Worm (Caenorhabditis elegans): ENCODE data around the gene D2023.1.

The D2023.1 gene

ce11 chrV:11773420-11773819, 15.9 kb upstream of the D2023.1 start, which contains the start of gene bus-18:
bus-18 (plus strand) TSS chrV:11773720.
- TF ChIP-seq C16A3.4 (tag; optimal IDR thresholded peaks at IDR 0.05) = no peak
- peak; percentile 42 for TF ChIP-seq blmp-1 (tag; optimal IDR thresholded peaks at IDR 0.05)
- TF ChIP-seq ets-5 (GFP tag; IDR thresholded peaks at IDR 0.05) = no peak
- TF ChIP-seq xbp-1 (tag; optimal IDR thresholded peaks at IDR 0.05) = peak; percentile 12

DNA sequence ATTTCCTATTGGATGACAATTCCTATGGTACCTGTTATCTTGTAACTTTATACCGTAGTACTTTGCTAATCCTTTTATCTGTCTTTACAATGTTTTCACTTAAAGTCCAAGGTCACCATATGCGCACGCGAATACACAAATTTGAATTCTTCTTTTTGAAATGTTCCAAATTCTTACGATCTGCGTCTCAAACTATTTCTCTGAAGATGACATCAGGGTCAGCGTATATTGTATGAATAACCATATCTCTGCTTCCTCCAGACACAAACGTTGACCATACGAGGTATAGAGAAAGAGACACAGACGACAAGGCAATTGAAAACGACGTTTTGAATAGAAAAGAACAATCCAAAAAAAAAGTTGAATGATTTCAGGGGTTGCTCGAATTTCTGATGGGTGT, 15.4 kb upstream of the D2023.1 start:
- TF ChIP-seq zag-1 (tag; optimal IDR thresholded peaks at IDR 0.05) (no peak), aly-2 (tag; optimal IDR thresholded peaks at IDR 0.05) (no peak), lsy-2 (tag; optimal IDR thresholded peaks at IDR 0.05) (peak in 1 of 2 experiments; percentile 40), C34B4.2 (tag; optimal IDR thresholded peaks at IDR 0.05) (no peak), nhr-85 (tag) (peak; percentile 68), nhr-12 (tag; optimal IDR thresholded peaks at IDR 0.05) (no peak), ceh-90 (tag; optimal IDR thresholded peaks at IDR 0.05) (no peak), blmp-1 (tag; optimal IDR thresholded peaks at IDR 0.05) (peak; percentile 54), mep-1 (tag; optimal IDR thresholded peaks at IDR 0.05) (peak; percentile 32), lin-14 (GFP tag; optimal IDR thresholded peaks at IDR 0.05) (peak; percentile 45), elt-3 (tag; optimal IDR thresholded peaks at IDR 0.05) (peak in 1 of 6 experiments; percentile 13)

DNA sequence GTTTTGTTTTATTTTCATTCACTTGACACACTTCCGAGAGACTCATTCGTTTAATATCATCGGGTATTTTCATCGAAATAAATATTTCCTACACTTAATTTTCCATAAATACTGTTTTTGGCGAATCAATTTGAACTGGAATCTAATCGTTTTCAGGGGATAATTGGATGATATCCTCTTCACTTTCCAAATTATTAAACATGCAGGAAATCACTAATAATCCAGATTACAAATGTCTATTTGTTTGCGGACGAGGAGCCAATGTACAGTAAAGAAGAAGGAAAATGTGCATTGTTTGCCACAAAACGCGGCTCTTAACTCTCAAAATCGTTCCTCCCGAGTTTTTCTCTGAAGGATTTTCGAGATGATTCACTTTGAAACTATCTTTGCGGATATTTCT, 12.8 kb upstream of the D2023.1 start, which contains the start of gene F55A11.6:
Gene F55A11.6, plus strand, starts transcription at position 301 of the 400 bp plus-strand sequence.
- TF ChIP-seq C04F5.9 (tag; optimal IDR thresholded peaks at IDR 0.05) (no peak), ceh-8 (GFP tag; optimal IDR thresholded peaks at IDR 0.05) (no peak), lin-39 (tag; optimal IDR thresholded peaks at IDR 0.05) (no peak), pqm-1 (tag; optimal IDR thresholded peaks at IDR 0.05) (no peak), skn-1 (tag; optimal IDR thresholded peaks at IDR 0.05) (no peak), ceh-63 (GFP tag; optimal IDR thresholded peaks at IDR 0.05) (no peak), nhr-84 (tag; optimal IDR thresholded peaks at IDR 0.05) (no peak), sox-4 (tag; optimal IDR thresholded peaks at IDR 0.05) (no peak), fkh-8 (tag; optimal IDR thresholded peaks at IDR 0.05) (no peak), xbp-1 (tag; optimal IDR thresholded peaks at IDR 0.05) (no peak), nhr-90 (tag; optimal IDR thresholded peaks at IDR 0.05; ENCODE audit: poor library complexity) (no peak), pag-3 (tag; optimal IDR thresholded peaks at IDR 0.05; ENCODE audit: borderline replicate concordance, insufficient read depth) (no peak), lin-35 (GFP tag; optimal IDR thresholded peaks at IDR 0.05) (no peak), unc-86 (tag; optimal IDR thresholded peaks at IDR 0.05) (no peak), vab-15 (tag; optimal IDR thresholded peaks at IDR 0.05) (no peak), elt-2 (tag; optimal IDR thresholded peaks at IDR 0.05) (no peak), efl-1 (optimal IDR thresholded peaks at IDR 0.05) (no peak), efl-1 (GFP tag; optimal IDR thresholded peaks at IDR 0.05 in 1 of 2) (no peak), ceh-82 (tag; optimal IDR thresholded peaks at IDR 0.05) (no peak)

ce11 chrV:11777846-11778245, 11.5 kb upstream of the D2023.1 start:
- TF ChIP-seq nhr-12 (tag; optimal IDR thresholded peaks at IDR 0.05) = no peak
- peak; percentile 77 for TF ChIP-seq nhr-85 (tag)
- peak in 1 of 2 experiments; percentile 37 for TF ChIP-seq lsy-2 (tag; optimal IDR thresholded peaks at IDR 0.05)
- TF ChIP-seq dsc-1 (tag; optimal IDR thresholded peaks at IDR 0.05) = no peak
- TF ChIP-seq grh-1 (GFP tag; IDR thresholded peaks at IDR 0.05) = no peak
- peak; percentile 20 for TF ChIP-seq mep-1 (tag; optimal IDR thresholded peaks at IDR 0.05)
- peak; percentile 69 for TF ChIP-seq blmp-1 (tag; optimal IDR thresholded peaks at IDR 0.05)
- no peak for TF ChIP-seq mef-2 (tag; optimal IDR thresholded peaks at IDR 0.05)
- peak in 5 of 6 experiments; percentile 5 to 57 (median 11) for TF ChIP-seq elt-3 (tag; optimal IDR thresholded peaks at IDR 0.05)
- peak in 1 of 2 experiments; percentile 18 for TF ChIP-seq lin-35 (GFP tag; optimal IDR thresholded peaks at IDR 0.05)
- TF ChIP-seq lin-15B (tag; optimal IDR thresholded peaks at IDR 0.05) = no peak
- TF ChIP-seq efl-1 (optimal IDR thresholded peaks at IDR 0.05) = no peak
- no peak for TF ChIP-seq efl-1 (GFP tag; optimal IDR thresholded peaks at IDR 0.05 in 1 of 2)
- TF ChIP-seq pag-3 (tag; optimal IDR thresholded peaks at IDR 0.05; ENCODE audit: borderline replicate concordance, insufficient read depth) = peak; percentile 92
- TF ChIP-seq nhr-19 (GFP tag; conservative IDR thresholded peaks at IDR 0.05) = 0 out of 2 replicates have a peak, but pooled peaks have one; percentile 12
- peak; percentile 45 for TF ChIP-seq snu-23 (GFP tag; optimal IDR thresholded peaks at IDR 0.05)
- TF ChIP-seq nhr-71 (tag; optimal IDR thresholded peaks at IDR 0.05) = peak; percentile 48
- no peak for TF ChIP-seq zip-4 (GFP tag; optimal IDR thresholded peaks at IDR 0.05)
- peak; percentile 81 for TF ChIP-seq lin-14 (GFP tag; optimal IDR thresholded peaks at IDR 0.05)
- TF ChIP-seq nhr-20 (tag; optimal IDR thresholded peaks at IDR 0.05) = peak; percentile 54
- peak in 1 of 2 experiments; percentile 26 for TF ChIP-seq mdl-1 (tag; optimal IDR thresholded peaks at IDR 0.05)
- TF ChIP-seq jun-1 (tag; optimal IDR thresholded peaks at IDR 0.05) = no peak

Measured in whole organism, L1 larva.